Fruit fly (Drosophila melanogaster) whole organism, embryonic: ENCODE measurements around the gene Gycalpha99B.

Experiments used
- BtbVII ChIP-seq: fragments of 200-800 bp; sonication (Bioruptor generic); optimal IDR thresholded peaks from 3 replicates; lab custom pipeline; 2017; ENCODE audit warnings: missing biosample characterization, mild to moderate bottlenecking, missing genetic modification characterization
- CG10274 ChIP-seq: fragments of 200-800 bp; sonication (Bioruptor generic); optimal IDR thresholded peaks from 3 replicates; lab custom pipeline; 2017; ENCODE audit warnings: missing biosample characterization, mild to moderate bottlenecking, missing genetic modification characterization
- CG10431 ChIP-seq: fragments of 200-800 bp; sonication (Bioruptor generic); optimal IDR thresholded peaks from 3 replicates; lab custom pipeline; 2018; ENCODE audit warnings: missing biosample characterization, mild to moderate bottlenecking, missing genetic modification characterization
- CG11398 ChIP-seq: fragments of 200-800 bp; sonication (Bioruptor generic); optimal IDR thresholded peaks from 2 replicates; lab custom pipeline; 2016; ENCODE audit warnings: missing biosample characterization, missing genetic modification characterization
- CG11456 ChIP-seq: fragments of 200-800 bp; sonication (Bioruptor generic); IDR thresholded peaks from 3 replicates; pipeline ENCODE4 v1.3.6; 2022; ENCODE audit warnings: missing biosample characterization, missing genetic modification characterization
- CG12155 ChIP-seq: fragments of 200-800 bp; sonication (Bioruptor generic); optimal IDR thresholded peaks from 3 replicates; lab custom pipeline; 2016; ENCODE audit warnings: missing biosample characterization, missing genetic modification characterization
- CG15696 ChIP-seq: fragments of 200-800 bp; sonication (Bioruptor generic); optimal IDR thresholded peaks from 2 replicates; lab custom pipeline; 2019; ENCODE audit warnings: missing biosample characterization, mild to moderate bottlenecking, missing genetic modification characterization, moderate library complexity
- CG1603 ChIP-seq: fragments of 200-800 bp; sonication (Bioruptor generic); optimal IDR thresholded peaks from 2 replicates; lab custom pipeline; 2019; ENCODE audit warnings: missing biosample characterization, mild to moderate bottlenecking, missing genetic modification characterization, moderate library complexity
- CG17361 ChIP-seq: fragments of 200-800 bp; sonication (Bioruptor generic); IDR thresholded peaks from 3 replicates; pipeline ENCODE4 v1.3.6; 2022; ENCODE audit warnings: missing biosample characterization, missing genetic modification characterization
- CG2199 ChIP-seq: fragments of 200-800 bp; sonication (Bioruptor generic); IDR thresholded peaks from 3 replicates; pipeline ENCODE4 v1.3.6; 2022; ENCODE audit warnings: missing biosample characterization, missing genetic modification characterization
- CG30431 ChIP-seq: fragments of 200-800 bp; sonication (Bioruptor generic); optimal IDR thresholded peaks from 2 replicates; lab custom pipeline; 2017; ENCODE audit warnings: missing biosample characterization, missing genetic modification characterization
- CG3847 ChIP-seq: fragments of 200-800 bp; sonication (Bioruptor generic); IDR thresholded peaks from 2 replicates; pipeline ENCODE4 v1.3.6; 2022; ENCODE audit warnings: missing biosample characterization, missing genetic modification characterization
- CG3995 ChIP-seq: fragments of 200-800 bp; sonication (Bioruptor generic); optimal IDR thresholded peaks from 3 replicates; lab custom pipeline; 2016; ENCODE audit warnings: missing biosample characterization, missing genetic modification characterization
- CG5953 ChIP-seq: fragments of 200-800 bp; sonication (Bioruptor generic); IDR thresholded peaks from 2 replicates; pipeline ENCODE4 v1.3.6; 2022; ENCODE audit warnings: missing biosample characterization, missing genetic modification characterization
- CG6791 ChIP-seq: fragments of 200-800 bp; sonication (Bioruptor generic); IDR thresholded peaks from 3 replicates; pipeline ENCODE4 v1.3.6; 2022; ENCODE audit warnings: missing biosample characterization, missing genetic modification characterization; ENCODE audit not compliant: partially characterized antibody
- CG7357 ChIP-seq: fragments of 200-800 bp; sonication (Bioruptor generic); IDR thresholded peaks from 3 replicates; pipeline ENCODE4 v1.3.6; 2022; ENCODE audit warnings: missing biosample characterization, missing genetic modification characterization
- CG7745 ChIP-seq: fragments of 200-800 bp; sonication (Bioruptor generic); optimal IDR thresholded peaks from 2 replicates; lab custom pipeline; 2018; ENCODE audit warnings: missing biosample characterization, mild to moderate bottlenecking, missing genetic modification characterization, moderate library complexity
- CG8281 ChIP-seq: fragments of 200-800 bp; sonication (Bioruptor generic); optimal IDR thresholded peaks from 2 replicates; lab custom pipeline; 2018; ENCODE audit warnings: missing biosample characterization, mild to moderate bottlenecking, missing genetic modification characterization, moderate library complexity
- Ets97D ChIP-seq: fragments of 200-800 bp; sonication (Bioruptor generic); optimal IDR thresholded peaks from 3 replicates; lab custom pipeline; 2016; ENCODE audit warnings: missing biosample characterization, missing genetic modification characterization
- HHEX ChIP-seq: fragments of 200-800 bp; sonication (Bioruptor generic); optimal IDR thresholded peaks from 3 replicates; lab custom pipeline; 2017; ENCODE audit warnings: missing biosample characterization, mild to moderate bottlenecking, missing genetic modification characterization, missing genetic modification reagents
- HLH3B ChIP-seq: fragments of 200-800 bp; sonication (Bioruptor generic); IDR thresholded peaks from 2 replicates; pipeline ENCODE4 v1.3.6; 2022; ENCODE audit warnings: missing biosample characterization, missing genetic modification characterization
- MESR4 ChIP-seq: fragments of 200-800 bp; sonication (Bioruptor generic); optimal IDR thresholded peaks from 2 replicates; lab custom pipeline; 2018; ENCODE audit warnings: missing biosample characterization, mild to moderate bottlenecking, missing genetic modification characterization, moderate library complexity
- TFAM ChIP-seq: fragments of 200-800 bp; sonication (Bioruptor generic); optimal IDR thresholded peaks from 2 replicates; lab custom pipeline; 2017; ENCODE audit warnings: missing biosample characterization, missing genetic modification characterization, inconsistent platforms
- ab ChIP-seq: fragments of 200-800 bp; sonication (Bioruptor generic); optimal IDR thresholded peaks from 2 replicates; lab custom pipeline; 2016; ENCODE audit warnings: missing biosample characterization, missing genetic modification characterization
- ara ChIP-seq: fragments of 200-800 bp; sonication (Bioruptor generic); IDR thresholded peaks from 2 replicates; pipeline ENCODE4 v1.3.6; 2022; ENCODE audit warnings: missing biosample characterization, missing genetic modification characterization
- ato ChIP-seq: fragments of 200-800 bp; sonication (Bioruptor generic); IDR thresholded peaks from 2 replicates; pipeline ENCODE4 v1.3.6; 2022; ENCODE audit warnings: missing biosample characterization, missing genetic modification characterization; ENCODE audit not compliant: partially characterized antibody
- bsh ChIP-seq, 2 experiments: fragments of 200-800 bp; sonication (Bioruptor generic); optimal IDR thresholded peaks; 2 replicates each; lab custom pipeline; 2017 to 2018; ENCODE audit warnings: mild to moderate bottlenecking in 2 of 2, missing biosample characterization in 2 of 2, missing genetic modification characterization in 2 of 2, moderate library complexity in 1 of 2
- cad ChIP-seq: fragments of >200 bp; optimal IDR thresholded peaks from 2 replicates; lab custom pipeline; 2017; ENCODE audit warnings: missing biosample characterization, missing genetic modification characterization
- dati ChIP-seq: fragments of 200-800 bp; sonication (Bioruptor generic); IDR thresholded peaks from 2 replicates; pipeline ENCODE4 v1.3.6; 2022; ENCODE audit warnings: missing biosample characterization, missing genetic modification characterization
- dpn ChIP-seq, 2 experiments: fragments of 200-800 bp; sonication (Bioruptor generic); optimal IDR thresholded peaks; 3 replicates each; lab custom pipeline; 2016; ENCODE audit warnings: missing biosample characterization in 2 of 2, missing genetic modification characterization in 2 of 2
- dysf ChIP-seq: fragments of 200-800 bp; sonication (Bioruptor generic); IDR thresholded peaks from 3 replicates; pipeline ENCODE4 v1.3.6; 2022; ENCODE audit warnings: missing biosample characterization, missing genetic modification characterization
- emc ChIP-seq: fragments of 200-800 bp; sonication (Bioruptor generic); optimal IDR thresholded peaks from 2 replicates; lab custom pipeline; 2016; ENCODE audit warnings: missing biosample characterization, missing genetic modification characterization
- fd64A ChIP-seq: fragments of 200-800 bp; sonication (Bioruptor generic); optimal IDR thresholded peaks from 3 replicates; lab custom pipeline; 2018; ENCODE audit warnings: missing biosample characterization, mild to moderate bottlenecking, missing genetic modification characterization
- gcm ChIP-seq: fragments of 200-800 bp; sonication (Bioruptor generic); optimal IDR thresholded peaks from 2 replicates; lab custom pipeline; 2019; ENCODE audit warnings: missing biosample characterization, mild to moderate bottlenecking, missing genetic modification characterization, moderate library complexity
- grau ChIP-seq: fragments of 200-800 bp; optimal IDR thresholded peaks from 3 replicates; lab custom pipeline; 2019; ENCODE audit warnings: missing biosample characterization, mild to moderate bottlenecking, missing genetic modification characterization, moderate library complexity
- hkb ChIP-seq, 2 experiments: fragments of 200-800 bp in 1 of 2; fragments of >200 bp in 1 of 2; sonication (Bioruptor generic) in 1 of 2; IDR thresholded peaks in 1 of 2; optimal IDR thresholded peaks in 1 of 2; 2 replicates each; pipeline versions ENCODE4 v1.3.6 to Lab custom; 2017 to 2022; ENCODE audit warnings: missing biosample characterization in 1 of 2, missing genetic modification characterization in 1 of 2
- jumu ChIP-seq: fragments of 200-800 bp; sonication (Bioruptor generic); optimal IDR thresholded peaks from 3 replicates; lab custom pipeline; 2016; ENCODE audit warnings: missing biosample characterization, missing genetic modification characterization
- kah ChIP-seq: fragments of 200-800 bp; sonication (Bioruptor generic); optimal IDR thresholded peaks from 2 replicates; lab custom pipeline; 2018; ENCODE audit warnings: missing biosample characterization, mild to moderate bottlenecking, missing genetic modification characterization
- lab ChIP-seq: fragments of 200-800 bp; sonication (Bioruptor generic); optimal IDR thresholded peaks from 3 replicates; lab custom pipeline; 2017; ENCODE audit warnings: missing biosample characterization, missing genetic modification characterization, mild to moderate bottlenecking, moderate library complexity, missing genetic modification reagents
- maf-S ChIP-seq: fragments of 200-800 bp; sonication (Bioruptor generic); optimal IDR thresholded peaks from 2 replicates; lab custom pipeline; 2016; ENCODE audit warnings: missing biosample characterization, missing genetic modification characterization
- mam ChIP-seq: fragments of 200-800 bp; sonication (Bioruptor generic); optimal IDR thresholded peaks from 3 replicates; lab custom pipeline; 2016; ENCODE audit warnings: missing biosample characterization, missing genetic modification characterization
- org-1 ChIP-seq: fragments of 200-800 bp; sonication (Bioruptor generic); optimal IDR thresholded peaks from 2 replicates; lab custom pipeline; 2017; ENCODE audit warnings: missing biosample characterization, missing genetic modification characterization
- otp ChIP-seq: fragments of 200-800 bp; sonication (Bioruptor generic); IDR thresholded peaks from 3 replicates; pipeline ENCODE4, ENCODE4 v1.3.6; 2022; ENCODE audit warnings: missing biosample characterization, missing genetic modification characterization
- pita ChIP-seq: fragments of 200-800 bp; sonication (Bioruptor generic); optimal IDR thresholded peaks from 2 replicates; lab custom pipeline; 2017; ENCODE audit warnings: missing biosample characterization, mild to moderate bottlenecking, missing genetic modification characterization
- slou ChIP-seq: fragments of 200-800 bp; sonication (Bioruptor generic); optimal IDR thresholded peaks from 3 replicates; lab custom pipeline; 2016; ENCODE audit warnings: missing biosample characterization, missing genetic modification characterization
- sob ChIP-seq: fragments of 200-800 bp; sonication (Bioruptor generic); IDR thresholded peaks from 2 replicates; pipeline ENCODE4 v1.3.6; 2022; ENCODE audit warnings: missing biosample characterization, missing genetic modification characterization
- tll ChIP-seq, 2 experiments: fragments of 200-800 bp in 1 of 2; fragments of >200 bp in 1 of 2; sonication (Bioruptor generic) in 1 of 2; optimal IDR thresholded peaks; 2 replicates each; lab custom pipeline; 2017 to 2019; ENCODE audit warnings: missing biosample characterization in 2 of 2, missing genetic modification characterization in 2 of 2, mild to moderate bottlenecking in 1 of 2, moderate library complexity in 1 of 2
- trh ChIP-seq: fragments of 200-800 bp; sonication (Bioruptor generic); optimal IDR thresholded peaks from 2 replicates; lab custom pipeline; 2016; ENCODE audit warnings: missing biosample characterization, missing genetic modification characterization
- zen ChIP-seq: fragments of 200-800 bp; sonication (Bioruptor generic); optimal IDR thresholded peaks from 3 replicates; lab custom pipeline; 2018; ENCODE audit warnings: missing biosample characterization, mild to moderate bottlenecking, missing genetic modification characterization, moderate library complexity

Gene Gycalpha99B

dm6 chr3R:29725577-29726240 lies 43.4 kb downstream of the Gycalpha99B start, which contains the start of gene Kul (continued):
- TF ChIP-seq CG30431 (GFP tag; lab: Kevin White, UChicago) (no peak), maf-S (GFP tag; lab: Kevin White, UChicago) (no peak), dysf (GFP tag; lab: Robert Waterston, UW) (no peak), grau (tag; lab: Kevin White, UChicago) (peak; percentile 48), Ets97D (GFP tag; lab: Kevin White, UChicago) (peak; percentile 54), kah (no peak), hkb (optimal IDR thresholded peaks at IDR 0.05; lab: Kevin White, UChicago) (no peak), hkb (GFP tag; IDR thresholded peaks at IDR 0.05; lab: Robert Waterston, UW) (0 out of 2 replicates have a peak, but pooled peaks have one; percentile 20), CG5953 (GFP tag; lab: Robert Waterston, UW) (no peak), dati (GFP tag; lab: Robert Waterston, UW) (no peak), gcm (GFP tag; lab: Kevin White, UChicago) (no peak), CG10274 (GFP tag; lab: Kevin White, UChicago) (no peak), HLH3B (GFP tag; lab: Robert Waterston, UW) (peak; percentile 32; the same call in 1 of the 2 replicates), CG6791 (peak; percentile 61; the same call in 1 of the 3 replicates), fd64A (no peak), CG11398 (peak; percentile 12), CG11456 (GFP tag; lab: Robert Waterston, UW) (0 out of 3 replicates have a peak, but pooled peaks have one; percentile 51), MESR4 (GFP tag; lab: Kevin White, UChicago) (peak; percentile 45), TFAM (GFP tag; lab: Kevin White, UChicago) (no peak), ara (GFP tag; lab: Robert Waterston, UW) (0 out of 2 replicates have a peak, but pooled peaks have one; percentile 16), ato (GFP tag; lab: Robert Waterston, UW) (peak; percentile 49; the same call in 1 of the 2 replicates), otp (GFP tag; lab: Robert Waterston, UW) (no peak), CG8281 (tag; lab: Kevin White, UChicago) (no peak), jumu (GFP tag; lab: Kevin White, UChicago) (peak; percentile 56), trh (no peak), sob (GFP tag; lab: Robert Waterston, UW) (peak; percentile 44), ab (GFP tag; lab: Kevin White, UChicago) (no peak), CG17361 (GFP tag; lab: Robert Waterston, UW) (no peak), mam (GFP tag; lab: Kevin White, UChicago) (peak; percentile 36), CG1603 (peak; percentile 79), CG7745 (tag; lab: Kevin White, UChicago) (no peak), BtbVII (GFP tag; lab: Kevin White, UChicago) (no peak), CG10431 (GFP tag; lab: Kevin White, UChicago) (no peak), CG3847 (GFP tag; lab: Robert Waterston, UW) (peak; percentile 43), CG12155 (GFP tag; lab: Kevin White, UChicago) (peak; percentile 12), slou (GFP tag; lab: Kevin White, UChicago) (no peak), CG3995 (peak; percentile 9), CG15696 (tag; lab: Kevin White, UChicago) (peak; percentile 2), zen (tag; lab: Kevin White, UChicago) (no peak), CG2199 (GFP tag; lab: Robert Waterston, UW) (no peak), org-1 (GFP tag; lab: Kevin White, UChicago) (no peak), cad (GFP tag; lab: Kevin White, UChicago) (no peak), emc (GFP tag; lab: Kevin White, UChicago) (no peak), dpn (GFP tag; optimal IDR thresholded peaks at IDR 0.05; lab: Kevin White, UChicago) (peak; percentile 5 to 41), tll (GFP tag; optimal IDR thresholded peaks at IDR 0.05; lab: Kevin White, UChicago) (no peak), bsh (GFP tag; optimal IDR thresholded peaks at IDR 0.05; lab: Kevin White, UChicago) (peak; percentile 7 to 40), lab (no peak), HHEX (no peak), CG7357 (GFP tag; lab: Robert Waterston, UW) (no peak), pita (peak; percentile 50)
